Fruit fly (Drosophila melanogaster) whole organism, adult: ENCODE data around the gene pes.

Source experiments
- CG11617 ChIP-seq: fragments of 200-800 bp; sonication (Bioruptor generic); optimal IDR thresholded peaks from 2 replicates; lab custom pipeline; 2017; ENCODE audit warnings: mild to moderate bottlenecking, missing biosample characterization, missing genetic modification reagents, missing genetic modification characterization
- CG12768 ChIP-seq: fragments of 200-800 bp; sonication (Bioruptor generic); optimal IDR thresholded peaks from 2 replicates; lab custom pipeline; 2017; ENCODE audit warnings: missing biosample characterization, missing genetic modification characterization, mild to moderate bottlenecking, moderate library complexity, missing genetic modification reagents
- CG14711 ChIP-seq: fragments of 200-800 bp; sonication (Bioruptor generic); optimal IDR thresholded peaks from 2 replicates; lab custom pipeline; 2018; ENCODE audit warnings: missing biosample characterization, mild to moderate bottlenecking, missing genetic modification characterization, moderate library complexity
- CG1620 ChIP-seq: fragments of 200-800 bp; sonication (Bioruptor generic); optimal IDR thresholded peaks from 2 replicates; lab custom pipeline; 2016; ENCODE audit warnings: missing biosample characterization, missing genetic modification characterization
- CG33017 ChIP-seq: fragments of 200-800 bp; sonication (Bioruptor generic); optimal IDR thresholded peaks from 2 replicates; lab custom pipeline; 2018; ENCODE audit warnings: missing biosample characterization, mild to moderate bottlenecking, missing genetic modification characterization, moderate library complexity
- CG5204 ChIP-seq: fragments of 200-800 bp; sonication (Bioruptor generic); optimal IDR thresholded peaks from 2 replicates; lab custom pipeline; 2016; ENCODE audit warnings: missing biosample characterization, missing genetic modification characterization
- CG7045 ChIP-seq: fragments of 200-800 bp; sonication (Bioruptor generic); optimal IDR thresholded peaks from 2 replicates; lab custom pipeline; 2017; ENCODE audit warnings: missing biosample characterization, mild to moderate bottlenecking, missing genetic modification characterization
- CG7101 ChIP-seq: fragments of 200-800 bp; sonication (Bioruptor generic); optimal IDR thresholded peaks from 2 replicates; lab custom pipeline; 2018; ENCODE audit warnings: missing biosample characterization, mild to moderate bottlenecking, missing genetic modification characterization, moderate library complexity
- Clk ChIP-seq: fragments of 200-800 bp; sonication (Bioruptor generic); optimal IDR thresholded peaks from 2 replicates; lab custom pipeline; 2017; ENCODE audit warnings: missing biosample characterization, missing genetic modification characterization
- Crg-1 ChIP-seq: fragments of 200-800 bp; sonication (Bioruptor generic); optimal IDR thresholded peaks from 2 replicates; lab custom pipeline; 2016; ENCODE audit warnings: missing biosample characterization, missing genetic modification characterization
- Hr96 ChIP-seq: fragments of 200-800 bp; sonication (Bioruptor generic); optimal IDR thresholded peaks from 2 replicates; lab custom pipeline; 2016; ENCODE audit warnings: missing biosample characterization, missing genetic modification characterization
- Mnt ChIP-seq: fragments of 200-800 bp; sonication (Bioruptor generic); optimal IDR thresholded peaks from 2 replicates; lab custom pipeline; 2016; ENCODE audit warnings: missing biosample characterization, mild to moderate bottlenecking, missing genetic modification characterization
- bab1 ChIP-seq: fragments of 200-800 bp; sonication (Bioruptor generic); optimal IDR thresholded peaks from 3 replicates; lab custom pipeline; 2019; ENCODE audit warnings: missing biosample characterization, mild to moderate bottlenecking, missing genetic modification characterization, moderate library complexity
- cic ChIP-seq: fragments of 200-800 bp; sonication (Bioruptor generic); optimal IDR thresholded peaks from 2 replicates; lab custom pipeline; 2017; ENCODE audit warnings: missing biosample characterization, mild to moderate bottlenecking, missing genetic modification characterization, moderate library complexity
- cnc ChIP-seq, 2 experiments: fragments of >200 bp; optimal IDR thresholded peaks; 2 replicates each; lab custom pipeline; 2017
- kay ChIP-seq: fragments of 200-800 bp; sonication (Bioruptor generic); peaks from one replicate; lab custom pipeline; 2016; ENCODE audit warnings: missing biosample characterization, missing genetic modification characterization, borderline replicate concordance
- ovo ChIP-seq: fragments of 200-800 bp; sonication (Bioruptor generic); optimal IDR thresholded peaks from 2 replicates; lab custom pipeline; 2016; ENCODE audit warnings: missing biosample characterization, missing genetic modification characterization
- pad ChIP-seq: fragments of 200-800 bp; sonication (Bioruptor generic); optimal IDR thresholded peaks from 3 replicates; lab custom pipeline; 2017; ENCODE audit warnings: missing biosample characterization, missing genetic modification characterization, mild to moderate bottlenecking, moderate library complexity, missing genetic modification reagents
- tj ChIP-seq: fragments of 200-800 bp; sonication (Bioruptor generic); optimal IDR thresholded peaks from 3 replicates; lab custom pipeline; 2017; ENCODE audit warnings: missing biosample characterization, mild to moderate bottlenecking, missing genetic modification characterization, moderate library complexity
- toe ChIP-seq: fragments of 200-800 bp; sonication (Bioruptor generic); optimal IDR thresholded peaks from 2 replicates; lab custom pipeline; 2016; ENCODE audit warnings: missing biosample characterization, missing genetic modification characterization

Gene pes

DNA sequence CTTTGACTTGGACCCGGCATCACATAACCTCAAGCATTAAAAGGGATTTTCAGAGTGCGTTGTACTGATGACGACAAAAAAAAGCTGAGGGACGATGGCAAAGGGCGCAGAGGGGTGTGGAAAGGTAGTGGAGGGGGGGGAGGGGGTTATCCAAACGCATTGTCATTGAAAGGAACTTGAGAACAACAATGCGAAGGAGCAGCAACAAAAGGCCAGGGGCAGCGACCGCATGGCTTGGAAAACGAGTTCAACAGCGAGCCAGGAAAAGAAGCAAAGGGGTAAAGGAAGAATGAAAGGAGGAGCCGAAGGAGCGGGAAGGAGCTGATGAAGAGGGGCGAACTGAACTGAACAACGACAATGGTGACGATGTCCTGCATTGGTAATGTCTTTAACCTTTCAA lies 31.7 kb downstream of the pes start:
- no peak for TF ChIP-seq bab1
- no peak for TF ChIP-seq CG7045
- no peak for TF ChIP-seq toe (GFP tag; lab: Kevin White, UChicago)
- TF ChIP-seq CG14711 (tag; lab: Kevin White, UChicago): no peak
- no peak for TF ChIP-seq CG11617 (GFP tag; lab: Kevin White, UChicago)
- TF ChIP-seq ovo (GFP tag; lab: Kevin White, UChicago): no peak
- TF ChIP-seq Clk (GFP tag; lab: Kevin White, UChicago): no peak
- no peak for TF ChIP-seq cic (GFP tag; lab: Kevin White, UChicago)
- TF ChIP-seq CG7101 (tag; lab: Kevin White, UChicago): no peak
- TF ChIP-seq Mnt: no peak
- TF ChIP-seq cnc (optimal IDR thresholded peaks at IDR 0.05; lab: Kevin White, UChicago): no peak
- no peak for TF ChIP-seq tj

DNA sequence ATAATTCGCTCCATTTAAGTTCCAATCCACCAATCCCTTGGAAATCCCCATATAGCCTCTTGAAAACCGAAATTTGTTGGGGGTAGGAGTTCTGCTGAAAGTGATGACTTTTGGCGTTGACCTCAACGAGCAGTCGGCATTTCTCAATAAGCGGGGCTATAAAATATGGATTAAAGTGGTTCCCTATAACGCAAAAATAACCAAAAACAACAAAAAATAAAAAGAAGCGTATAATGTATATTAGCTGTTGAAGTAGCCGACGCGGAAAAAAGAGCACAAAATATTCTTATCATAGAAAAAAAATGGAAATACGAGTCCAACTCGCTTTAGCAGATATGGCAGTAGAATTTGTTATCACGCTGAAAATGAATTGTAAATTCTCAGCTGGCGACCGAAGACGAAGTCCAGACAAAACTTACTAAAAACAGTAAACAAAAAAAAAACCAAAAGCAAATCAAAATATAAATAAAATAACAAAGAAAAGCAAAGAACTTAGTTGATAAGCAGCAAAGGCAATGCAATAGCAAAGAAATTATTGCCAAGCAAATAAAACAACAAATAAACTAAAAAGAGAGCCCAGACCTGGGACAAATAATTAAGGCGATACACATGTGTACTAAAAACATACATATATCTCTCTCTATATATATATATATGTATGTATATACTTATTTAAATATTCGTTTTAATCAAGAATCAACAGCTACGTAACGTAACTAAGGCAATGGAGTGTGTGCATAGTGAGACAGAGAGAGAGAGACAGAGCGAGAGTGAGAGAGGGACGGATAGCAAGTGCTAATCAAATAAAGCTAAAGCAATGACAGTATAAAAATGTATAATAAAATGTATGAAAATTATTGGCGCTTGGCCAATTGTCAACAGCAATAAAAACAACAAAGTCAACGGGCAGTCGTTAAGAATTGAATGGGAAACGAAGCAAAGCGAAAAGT lies 33.1 kb downstream of the pes start:
- TF ChIP-seq cnc (optimal IDR thresholded peaks at IDR 0.05; lab: Kevin White, UChicago): no peak
- TF ChIP-seq tj: peak; percentile 72
- TF ChIP-seq ovo (GFP tag; lab: Kevin White, UChicago): peak; percentile 94
- no peak for TF ChIP-seq bab1
- TF ChIP-seq CG11617 (GFP tag; lab: Kevin White, UChicago): peak; percentile 83
- TF ChIP-seq CG12768: peak; percentile 94
- no peak for TF ChIP-seq Hr96
- peak; percentile 75 for TF ChIP-seq Mnt
- TF ChIP-seq CG33017: peak; percentile 84
- TF ChIP-seq CG7045: peak; percentile 85
- peak; percentile 61 for TF ChIP-seq CG5204 (GFP tag; lab: Kevin White, UChicago)
- peak; percentile 97 for TF ChIP-seq cic (GFP tag; lab: Kevin White, UChicago)
- TF ChIP-seq CG1620 (GFP tag; lab: Kevin White, UChicago): peak; percentile 34
- peak; percentile 90 for TF ChIP-seq Crg-1
- TF ChIP-seq Clk (GFP tag; lab: Kevin White, UChicago): peak; percentile 49
- peak; percentile 89 for TF ChIP-seq CG7101 (tag; lab: Kevin White, UChicago)
- TF ChIP-seq toe (GFP tag; lab: Kevin White, UChicago): peak; percentile 5
- peak; percentile 75 for TF ChIP-seq CG14711 (tag; lab: Kevin White, UChicago)
- TF ChIP-seq kay (GFP tag; lab: Kevin White, UChicago): peak; percentile 98
- peak; percentile 79 for TF ChIP-seq pad (GFP tag; lab: Kevin White, UChicago)

DNA sequence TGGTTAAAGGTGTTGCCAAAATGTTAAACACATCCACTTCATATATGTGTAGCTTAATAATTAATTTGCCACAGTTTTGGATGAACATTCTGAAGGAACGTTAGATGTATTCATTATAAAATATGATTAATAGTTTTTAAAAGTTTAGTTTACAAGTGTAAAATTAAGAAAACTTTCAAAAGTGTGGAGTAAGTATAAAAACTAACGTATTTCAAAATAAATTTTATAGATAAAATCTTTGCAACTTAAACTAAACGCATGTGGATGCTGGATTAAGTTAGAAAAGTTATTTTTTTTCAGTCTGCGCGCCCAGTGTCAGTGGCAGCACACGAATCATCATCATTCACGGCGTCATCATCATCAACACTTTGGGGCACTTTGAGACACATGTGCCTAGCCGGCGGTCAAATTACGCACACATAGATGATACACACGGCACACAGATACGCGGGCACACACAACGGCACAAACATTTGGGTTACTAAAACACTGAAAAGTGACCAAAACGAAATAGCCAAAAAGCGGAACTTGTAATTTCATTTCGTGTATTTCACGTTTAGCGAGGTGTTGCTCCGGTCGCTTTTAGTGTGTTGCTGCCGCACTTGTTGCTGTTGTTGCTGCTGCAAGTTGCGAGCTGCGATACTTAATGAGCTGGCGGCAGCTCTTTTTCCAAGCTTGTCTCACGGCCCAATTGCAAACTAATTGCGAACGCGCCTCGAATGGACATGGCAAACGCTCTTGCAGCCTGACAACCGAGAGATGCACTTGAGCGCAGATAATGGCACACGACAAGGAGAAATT lies 36.7 kb downstream of the pes start:
- TF ChIP-seq toe (GFP tag; lab: Kevin White, UChicago) (no peak), cnc (optimal IDR thresholded peaks at IDR 0.05; lab: Kevin White, UChicago) (no peak)

DNA sequence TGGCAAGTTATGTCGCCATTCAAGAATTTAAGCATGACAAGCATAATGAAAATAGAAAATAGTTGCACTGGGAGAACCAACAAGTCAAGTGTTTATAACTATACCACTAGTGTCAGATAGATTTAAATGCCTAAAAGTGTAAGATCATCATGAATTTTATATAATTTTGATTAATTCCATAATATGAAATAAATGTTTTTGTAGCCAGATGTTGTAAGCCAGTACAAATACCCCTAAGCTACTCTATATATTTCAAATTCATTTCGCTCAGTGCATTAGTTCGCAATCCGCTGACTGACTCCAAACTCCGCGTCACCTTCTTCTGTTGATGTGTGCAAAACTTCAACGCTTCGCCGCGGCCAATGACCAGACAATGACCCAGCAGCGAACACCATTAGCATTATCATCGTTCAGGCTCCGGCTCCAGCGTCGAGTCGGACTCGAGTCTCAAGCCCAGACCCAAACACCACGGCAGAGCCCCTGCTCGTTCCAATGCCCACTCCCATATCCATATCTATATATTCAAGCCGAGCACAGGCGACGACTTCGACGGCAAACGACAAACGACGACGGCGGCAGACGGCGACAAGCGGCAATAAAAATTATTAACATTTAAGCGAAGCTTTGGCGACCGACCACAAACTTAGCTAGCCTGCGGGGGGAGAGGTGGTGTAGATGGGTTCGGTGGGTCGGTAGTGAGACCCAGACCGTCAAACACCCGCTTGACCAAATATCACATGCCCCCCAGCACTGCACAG lies 37.5 kb downstream of the pes start:
- TF ChIP-seq tj: no peak
- peak; percentile 1 for TF ChIP-seq CG12768
- no peak for TF ChIP-seq Crg-1

DNA sequence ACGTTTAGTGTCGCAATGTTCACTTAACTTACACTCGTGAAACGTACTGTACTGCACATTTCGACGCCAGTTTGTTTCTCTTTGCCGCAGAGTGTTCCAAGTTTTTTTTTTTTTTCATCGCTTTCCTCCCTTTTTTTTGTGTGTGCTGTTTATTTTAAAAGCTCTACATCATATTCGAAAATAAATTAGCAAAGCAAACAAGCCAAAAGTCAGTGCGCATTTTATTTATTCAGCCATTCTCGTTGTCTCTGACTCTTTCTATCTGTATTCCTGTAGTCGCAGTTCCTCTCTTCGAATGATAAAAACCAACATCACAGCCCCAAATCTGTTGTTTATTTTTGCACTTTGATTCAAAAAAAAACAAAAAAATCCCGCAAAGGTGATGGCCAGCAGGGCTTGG lies 39.4 kb downstream of the pes start:
- no peak for TF ChIP-seq Crg-1
- TF ChIP-seq CG11617 (GFP tag; lab: Kevin White, UChicago): no peak
- no peak for TF ChIP-seq CG1620 (GFP tag; lab: Kevin White, UChicago)
- TF ChIP-seq ovo (GFP tag; lab: Kevin White, UChicago): no peak
- TF ChIP-seq cic (GFP tag; lab: Kevin White, UChicago): no peak
- TF ChIP-seq tj: no peak

DNA sequence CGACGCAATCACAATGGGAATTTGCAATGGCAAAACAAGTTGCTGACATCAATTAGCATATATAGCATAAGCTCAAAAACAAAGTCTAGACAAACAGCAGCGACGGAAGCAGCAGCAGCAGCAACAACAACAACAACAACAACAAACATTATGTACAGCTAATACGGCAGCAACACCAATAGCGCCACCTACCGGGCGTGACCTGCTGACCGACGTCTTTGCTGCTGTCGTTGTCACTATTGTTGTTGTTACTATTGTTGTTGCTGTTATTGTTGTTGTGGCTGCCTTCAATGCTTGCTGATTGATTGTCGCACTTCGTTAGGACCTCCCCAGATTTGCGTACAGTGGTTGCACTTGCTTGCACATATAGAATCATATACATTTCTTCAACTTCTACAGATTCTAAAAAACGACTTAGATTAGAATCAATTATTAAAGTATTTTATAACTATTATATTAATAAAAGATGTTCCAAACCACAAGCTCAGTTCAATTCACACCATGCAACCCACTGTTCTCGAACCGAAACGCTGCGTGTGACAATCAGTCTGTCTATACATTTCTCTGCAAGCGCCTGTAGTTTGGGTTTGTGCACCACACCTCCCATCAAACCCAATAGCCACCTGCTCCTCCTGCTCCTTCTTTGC lies 40.5 kb downstream of the pes start:
- TF ChIP-seq kay (GFP tag; lab: Kevin White, UChicago) (no peak), tj (no peak), CG5204 (GFP tag; lab: Kevin White, UChicago) (no peak), CG7045 (no peak), CG14711 (tag; lab: Kevin White, UChicago) (no peak), Crg-1 (no peak), Clk (GFP tag; lab: Kevin White, UChicago) (no peak), Hr96 (no peak), CG1620 (GFP tag; lab: Kevin White, UChicago) (no peak), CG11617 (GFP tag; lab: Kevin White, UChicago) (no peak), CG12768 (no peak), Mnt (no peak), CG7101 (tag; lab: Kevin White, UChicago) (no peak), ovo (GFP tag; lab: Kevin White, UChicago) (no peak)
